Fruit fly (Drosophila melanogaster): ENCODE data around the gene CG4822.
A peak's percentile ranks its signal among the peaks of the same experiment; 100 is the strongest.

CG4822 gene

DNA sequence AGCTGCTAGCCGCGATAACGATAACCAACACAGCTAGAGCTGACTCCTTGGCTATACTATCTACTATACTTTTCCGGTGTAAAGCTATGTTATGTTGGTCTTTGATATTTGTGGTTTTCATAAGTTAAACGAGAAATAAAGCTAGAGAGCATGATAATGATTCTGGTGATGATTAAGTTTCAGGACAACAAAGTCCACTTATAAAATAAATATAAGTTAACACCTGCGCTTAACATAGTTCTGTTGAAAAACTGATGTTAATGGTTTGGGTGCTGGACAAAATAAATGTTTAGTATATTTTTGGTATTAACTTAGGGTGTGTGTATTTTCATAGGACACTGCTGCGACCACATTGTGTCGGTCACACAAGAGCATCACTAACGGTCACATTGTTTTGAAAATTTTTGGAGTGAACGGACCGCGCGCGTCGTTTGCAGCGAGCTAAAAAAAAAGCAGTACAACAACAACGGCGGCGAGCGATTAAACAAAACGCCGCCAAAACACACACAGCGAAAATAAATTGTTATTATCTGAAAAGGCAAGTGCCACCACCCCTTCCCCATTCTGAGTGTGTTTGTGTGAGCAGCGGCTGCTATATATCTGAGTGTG is 37.2 kb upstream of the CG4822 start, which contains the start of the genes CG33635 and spen (continued):
- TF ChIP-seq CG33557 (GFP tag; optimal IDR thresholded peaks at IDR 0.05) (no peak), vnd (GFP tag; IDR thresholded peaks at IDR 0.05; ENCODE audit: partially characterized antibody) (no peak), her (GFP tag; optimal IDR thresholded peaks at IDR 0.05) (peak; percentile 53), CG15696 (tag; optimal IDR thresholded peaks at IDR 0.05) (no peak), Dip2 (GFP tag; IDR thresholded peaks at IDR 0.05) (no peak), unc-4 (GFP tag; IDR thresholded peaks at IDR 0.05; ENCODE audit: partially characterized antibody) (no peak), CG12744 (GFP tag; optimal IDR thresholded peaks at IDR 0.05) (peak; percentile 5), oc (tag; optimal IDR thresholded peaks at IDR 0.05) (peak; percentile 43), CG15073 (GFP tag; optimal IDR thresholded peaks at IDR 0.05) (no peak), H2.0 (GFP tag; IDR thresholded peaks at IDR 0.05) (no peak), hb (GFP tag; IDR thresholded peaks at IDR 0.05; ENCODE audit: partially characterized antibody) (no peak), CG8388 (GFP tag; optimal IDR thresholded peaks at IDR 0.05) (no peak), dati (GFP tag; IDR thresholded peaks at IDR 0.05) (no peak), pan (optimal IDR thresholded peaks at IDR 0.05) (no peak), pan (GFP tag; optimal IDR thresholded peaks at IDR 0.05 in 1 of 2, IDR thresholded peaks at IDR 0.05 in 1 of 2) (no peak), seq (GFP tag; IDR thresholded peaks at IDR 0.05) (no peak), CG7963 (GFP tag; IDR thresholded peaks at IDR 0.05; ENCODE audit: partially characterized antibody) (no peak), CG1603 (tag; optimal IDR thresholded peaks at IDR 0.05) (peak; percentile 63), CG14710 (tag; optimal IDR thresholded peaks at IDR 0.05) (peak; percentile 75), sens (GFP tag) (peak; percentile 80), ash1 (GFP tag; optimal IDR thresholded peaks at IDR 0.05) (peak; percentile 92), unpg (GFP tag; optimal IDR thresholded peaks at IDR 0.05) (peak; percentile 28), NFAT (GFP tag; IDR thresholded peaks at IDR 0.05) (no peak), stc (GFP tag; IDR thresholded peaks at IDR 0.05) (no peak), CG2202 (tag; optimal IDR thresholded peaks at IDR 0.05) (peak; percentile 29), CG10366 (GFP tag; IDR thresholded peaks at IDR 0.05) (no peak), corto (GFP tag; optimal IDR thresholded peaks at IDR 0.05) (peak; percentile 49), Dad (GFP tag; optimal IDR thresholded peaks at IDR 0.05) (no peak), Pdp1 (GFP tag; optimal IDR thresholded peaks at IDR 0.05) (peak; percentile 13 to 63), Meics (GFP tag; optimal IDR thresholded peaks at IDR 0.05) (peak; percentile 22), CG13624 (GFP tag; optimal IDR thresholded peaks at IDR 0.05) (peak; percentile 17), Sox100B (GFP tag; optimal IDR thresholded peaks at IDR 0.05) (no peak), slbo (GFP tag; IDR thresholded peaks at IDR 0.05) (no peak), Spps (tag; optimal IDR thresholded peaks at IDR 0.05) (peak; percentile 35), CG16815 (GFP tag; optimal IDR thresholded peaks at IDR 0.05) (no peak), CG14965 (GFP tag; optimal IDR thresholded peaks at IDR 0.05; ENCODE audit: borderline replicate concordance) (no peak), abd-A (tag; optimal IDR thresholded peaks at IDR 0.05) (peak; percentile 86), Aef1 (GFP tag; IDR thresholded peaks at IDR 0.05) (no peak), CG2116 (GFP tag; optimal IDR thresholded peaks at IDR 0.05) (peak; percentile 63), sisA (GFP tag; IDR thresholded peaks at IDR 0.05) (no peak), gro (GFP tag; optimal IDR thresholded peaks at IDR 0.05) (peak; percentile 28), Ets97D (GFP tag; optimal IDR thresholded peaks at IDR 0.05) (peak; percentile 72), CG17385 (GFP tag; optimal IDR thresholded peaks at IDR 0.05) (peak; percentile 56), D19B (GFP tag; optimal IDR thresholded peaks at IDR 0.05) (no peak), Hey (tag; optimal IDR thresholded peaks at IDR 0.05) (peak; percentile 8), Xbp1 (GFP tag; optimal IDR thresholded peaks at IDR 0.05) (no peak), CG4730 (GFP tag; IDR thresholded peaks at IDR 0.05) (no peak), CG9437 (GFP tag; optimal IDR thresholded peaks at IDR 0.05) (no peak), CG11247 (GFP tag; IDR thresholded peaks at IDR 0.05) (no peak), lilli (GFP tag; optimal IDR thresholded peaks at IDR 0.05) (peak; percentile 37), gem (tag; optimal IDR thresholded peaks at IDR 0.05) (no peak)

Measured in whole organism, embryonic.